Fruit fly (Drosophila melanogaster) whole organism, wandering third instar larva: ENCODE measurements around the gene sstn.

Experiments
- Abd-B ChIP-seq: fragments of >200 bp; optimal IDR thresholded peaks from 2 replicates; lab custom pipeline; 2017; ENCODE audit warnings: missing biosample characterization, missing genetic modification characterization
- CG32264 ChIP-seq: fragments of 200-800 bp; sonication (Bioruptor generic); optimal IDR thresholded peaks from 2 replicates; lab custom pipeline; 2016; ENCODE audit warnings: missing biosample characterization, missing genetic modification characterization
- CG9705 ChIP-seq: fragments of 200-800 bp; sonication (Bioruptor generic); optimal IDR thresholded peaks from 2 replicates; lab custom pipeline; 2018; ENCODE audit warnings: missing biosample characterization, mild to moderate bottlenecking, missing genetic modification characterization
- Dfd ChIP-seq: fragments of >200 bp; optimal IDR thresholded peaks from 2 replicates; lab custom pipeline; 2017; ENCODE audit warnings: missing biosample characterization, missing genetic modification characterization
- Dif ChIP-seq: fragments of 200-275, 200-300 bp; sonication (Bioruptor generic); optimal IDR thresholded peaks from 2 replicates; lab custom pipeline; 2018; ENCODE audit warnings: missing biosample characterization, missing genetic modification characterization; ENCODE audit not compliant: partially characterized antibody
- GATAd ChIP-seq: sonication (Bioruptor generic); optimal IDR thresholded peaks from 2 replicates; lab custom pipeline; 2016; ENCODE audit warnings: missing biosample characterization, missing genetic modification characterization
- Hr78 ChIP-seq: fragments of >200 bp; optimal IDR thresholded peaks from 2 replicates; lab custom pipeline; 2017; ENCODE audit warnings: missing biosample characterization, missing genetic modification characterization
- Hr83 ChIP-seq: fragments of 200-300 bp; sonication (Bioruptor generic); optimal IDR thresholded peaks from 2 replicates; lab custom pipeline; 2016; ENCODE audit warnings: missing biosample characterization, mild to moderate bottlenecking, missing genetic modification characterization, moderate library complexity; ENCODE audit not compliant: poor library complexity, severe bottlenecking
- Jra ChIP-seq: sonication (Bioruptor generic); optimal IDR thresholded peaks from 2 replicates; lab custom pipeline; 2016; ENCODE audit warnings: missing biosample characterization, missing genetic modification characterization
- Mio ChIP-seq: sonication (Bioruptor generic); optimal IDR thresholded peaks from 2 replicates; lab custom pipeline; 2016; ENCODE audit warnings: missing biosample characterization, missing genetic modification characterization
- Myc ChIP-seq: fragments of >200 bp; optimal IDR thresholded peaks from 2 replicates; lab custom pipeline; 2017
- N ChIP-seq: fragments of >200 bp; optimal IDR thresholded peaks from 2 replicates; lab custom pipeline; 2018; ENCODE audit warnings: missing biosample characterization, missing external identifiers, missing genetic modification characterization
- Rel ChIP-seq, 2 experiments: fragments of 200-800 bp; sonication (Bioruptor generic) in 1 of 2; optimal IDR thresholded peaks; 2 replicates in 1 of 2; 3 replicates in 1 of 2; lab custom pipeline; 2016 to 2019; ENCODE audit warnings: mild to moderate bottlenecking in 2 of 2, missing biosample characterization in 2 of 2, missing genetic modification characterization in 2 of 2, moderate library complexity in 1 of 2
- Sp1 ChIP-seq: fragments of 200-800 bp; sonication (Bioruptor generic); optimal IDR thresholded peaks from 3 replicates; lab custom pipeline; 2019; ENCODE audit warnings: missing biosample characterization, mild to moderate bottlenecking, missing genetic modification characterization, moderate library complexity
- Vsx2 ChIP-seq: fragments of 200-300, 225-300 bp; sonication (Bioruptor generic); optimal IDR thresholded peaks from 2 replicates; lab custom pipeline; 2018; ENCODE audit warnings: missing biosample characterization, missing genetic modification characterization; ENCODE audit not compliant: partially characterized antibody
- br ChIP-seq: fragments of 200-800 bp; sonication (Bioruptor generic); optimal IDR thresholded peaks from 2 replicates; lab custom pipeline; 2016; ENCODE audit warnings: missing biosample characterization, missing genetic modification characterization
- brk ChIP-seq: fragments of 200-800 bp; sonication (Bioruptor generic); optimal IDR thresholded peaks from 2 replicates; lab custom pipeline; 2016; ENCODE audit warnings: missing biosample characterization, mild to moderate bottlenecking, missing genetic modification characterization
- dmrt93B ChIP-seq: fragments of 200-800 bp; sonication (Bioruptor generic); optimal IDR thresholded peaks from 2 replicates; lab custom pipeline; 2018; ENCODE audit warnings: missing biosample characterization, mild to moderate bottlenecking, missing genetic modification characterization
- dsf ChIP-seq: sonication (Bioruptor generic); optimal IDR thresholded peaks from 2 replicates; lab custom pipeline; 2016; ENCODE audit warnings: missing biosample characterization, missing genetic modification characterization, borderline replicate concordance
- ey ChIP-seq: fragments of 200-800 bp; sonication (Bioruptor generic); optimal IDR thresholded peaks from 2 replicates; lab custom pipeline; 2016; ENCODE audit warnings: missing biosample characterization, missing genetic modification characterization
- foxo ChIP-seq, 2 experiments: fragments of 200-800 bp; sonication (Bioruptor generic); optimal IDR thresholded peaks; 2 replicates in 1 of 2; 3 replicates in 1 of 2; lab custom pipeline; 2016 to 2017; ENCODE audit warnings: missing biosample characterization in 2 of 2, missing genetic modification characterization in 2 of 2
- fru ChIP-seq: fragments of 200-800 bp; sonication (Bioruptor generic); optimal IDR thresholded peaks from 3 replicates; lab custom pipeline; 2016; ENCODE audit warnings: missing biosample characterization, mild to moderate bottlenecking, missing genetic modification characterization
- h ChIP-seq: fragments of 200-800 bp; sonication (Bioruptor generic); optimal IDR thresholded peaks from 3 replicates; lab custom pipeline; 2016; ENCODE audit warnings: missing biosample characterization, mild to moderate bottlenecking, missing genetic modification characterization
- jim ChIP-seq: fragments of 175-275, 200-325 bp; sonication (Bioruptor generic); optimal IDR thresholded peaks from 2 replicates; lab custom pipeline; 2016; ENCODE audit warnings: missing biosample characterization, mild to moderate bottlenecking, missing genetic modification characterization
- lola ChIP-seq: fragments of >200 bp; optimal IDR thresholded peaks from 2 replicates; lab custom pipeline; 2017; ENCODE audit warnings: missing biosample characterization, missing genetic modification characterization
- psq ChIP-seq: fragments of 200-800 bp; sonication (Bioruptor generic); optimal IDR thresholded peaks from 3 replicates; lab custom pipeline; 2017; ENCODE audit warnings: missing biosample characterization, mild to moderate bottlenecking, missing genetic modification characterization, moderate library complexity
- rgr ChIP-seq: fragments of 200-800 bp; sonication (Bioruptor generic); optimal IDR thresholded peaks from 3 replicates; lab custom pipeline; 2016; ENCODE audit warnings: missing biosample characterization, mild to moderate bottlenecking, missing genetic modification characterization
- sage ChIP-seq: fragments of 200-800 bp; sonication (Bioruptor generic); optimal IDR thresholded peaks from 2 replicates; lab custom pipeline; 2016; ENCODE audit warnings: missing biosample characterization, mild to moderate bottlenecking, missing genetic modification characterization
- usp ChIP-seq: fragments of >200 bp; optimal IDR thresholded peaks from 2 replicates; lab custom pipeline; 2017; ENCODE audit warnings: missing biosample characterization, missing genetic modification characterization
- woc ChIP-seq: sonication (Bioruptor generic); optimal IDR thresholded peaks from 2 replicates; lab custom pipeline; 2016; ENCODE audit warnings: missing biosample characterization, mild to moderate bottlenecking, missing genetic modification characterization

Gene sstn

DNA sequence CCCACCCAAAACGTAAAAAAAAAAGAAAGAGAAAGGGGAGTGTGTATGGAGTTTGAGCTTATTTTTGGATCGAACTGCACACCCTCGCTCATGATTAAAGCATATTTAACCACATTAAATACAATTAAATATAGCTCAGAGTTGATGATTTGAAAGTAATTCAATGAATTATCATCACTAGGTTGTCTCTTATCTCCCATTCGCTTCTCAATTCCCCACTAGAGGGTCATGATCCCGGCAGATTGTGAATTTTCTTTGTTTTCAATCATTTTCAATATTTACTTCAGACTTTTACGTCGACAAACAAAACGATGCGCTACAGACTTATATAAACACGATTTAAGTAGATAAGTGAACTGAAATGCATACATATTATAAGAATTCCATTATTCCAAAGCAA is 18.1 kb downstream of the sstn start:
- TF ChIP-seq Sp1 (GFP tag; lab: Kevin White, UChicago) (no peak), sage (GFP tag; lab: Kevin White, UChicago) (no peak), Rel (GFP tag; optimal IDR thresholded peaks at IDR 0.05; lab: Kevin White, UChicago) (no peak), Rel (tag; optimal IDR thresholded peaks at IDR 0.05; lab: Kevin White, UChicago) (no peak), brk (GFP tag; lab: Kevin White, UChicago) (no peak)

dm6 chr3L:15073680-15074079 is 20.8 kb downstream of the sstn start:
- TF ChIP-seq Myc (lab: Kevin White, UChicago), result no peak
- TF ChIP-seq jim, result no peak
- TF ChIP-seq woc (GFP tag; lab: Kevin White, UChicago), result no peak
- TF ChIP-seq CG32264 (GFP tag; lab: Kevin White, UChicago), result no peak
- TF ChIP-seq foxo (GFP tag; optimal IDR thresholded peaks at IDR 0.05; lab: Kevin White, UChicago), result no peak
- no peak for TF ChIP-seq br (GFP tag; lab: Kevin White, UChicago)
- TF ChIP-seq fru (GFP tag; lab: Kevin White, UChicago), result no peak
- TF ChIP-seq sage (GFP tag; lab: Kevin White, UChicago), result no peak
- TF ChIP-seq h (GFP tag; lab: Kevin White, UChicago), result no peak
- TF ChIP-seq usp (GFP tag; lab: Kevin White, UChicago), result no peak
- TF ChIP-seq Dfd (GFP tag; lab: Kevin White, UChicago), result no peak
- TF ChIP-seq Dif (GFP tag; lab: Kevin White, UChicago), result no peak
- no peak for TF ChIP-seq Abd-B (GFP tag; lab: Kevin White, UChicago)
- no peak for TF ChIP-seq Jra (GFP tag; lab: Kevin White, UChicago)
- TF ChIP-seq brk (GFP tag; lab: Kevin White, UChicago), result no peak

dm6 chr3L:15072149-15072548 is 22.4 kb downstream of the sstn start:
- TF ChIP-seq CG32264 (GFP tag; lab: Kevin White, UChicago) (no peak), Myc (lab: Kevin White, UChicago) (peak; percentile 84)

dm6 chr3L:15064877-15065276 is 29.6 kb downstream of the sstn start, which contains the start of gene Sytbeta:
Gene Sytbeta (minus strand): TSS chr3L:15064977.
- TF ChIP-seq CG9705 (GFP tag; lab: Kevin White, UChicago) (no peak), Dfd (GFP tag; lab: Kevin White, UChicago) (no peak), Hr78 (GFP tag; lab: Kevin White, UChicago) (no peak), br (GFP tag; lab: Kevin White, UChicago) (no peak), N (GFP tag; lab: Kevin White, UChicago) (no peak), psq (no peak), CG32264 (GFP tag; lab: Kevin White, UChicago) (no peak), Hr83 (GFP tag; lab: Kevin White, UChicago) (no peak), rgr (GFP tag; lab: Kevin White, UChicago) (no peak), Mio (no peak), Dif (GFP tag; lab: Kevin White, UChicago) (no peak), dmrt93B (GFP tag; lab: Kevin White, UChicago) (no peak), lola (GFP tag; lab: Kevin White, UChicago) (no peak), ey (GFP tag; lab: Kevin White, UChicago) (no peak), jim (no peak), foxo (GFP tag; optimal IDR thresholded peaks at IDR 0.05; lab: Kevin White, UChicago) (no peak), h (GFP tag; lab: Kevin White, UChicago) (no peak), dsf (GFP tag; lab: Kevin White, UChicago) (no peak), sage (GFP tag; lab: Kevin White, UChicago) (no peak), Rel (GFP tag; optimal IDR thresholded peaks at IDR 0.05; lab: Kevin White, UChicago) (no peak), Rel (tag; optimal IDR thresholded peaks at IDR 0.05; lab: Kevin White, UChicago) (no peak)

dm6 chr3L:15061605-15062004 is 32.9 kb downstream of the sstn start, which contains the start of gene CG13460:
Gene CG13460 (minus strand): TSS chr3L:15061705.
- TF ChIP-seq br (GFP tag; lab: Kevin White, UChicago) (no peak), CG32264 (GFP tag; lab: Kevin White, UChicago) (no peak), dsf (GFP tag; lab: Kevin White, UChicago) (no peak), Vsx2 (GFP tag; lab: Kevin White, UChicago) (no peak), usp (GFP tag; lab: Kevin White, UChicago) (no peak), CG9705 (GFP tag; lab: Kevin White, UChicago) (no peak), woc (GFP tag; lab: Kevin White, UChicago) (no peak), GATAd (GFP tag; lab: Kevin White, UChicago) (no peak), fru (GFP tag; lab: Kevin White, UChicago) (no peak), N (GFP tag; lab: Kevin White, UChicago) (no peak)
